Worm (Caenorhabditis elegans) whole organism, mixed stage, embryonic: ENCODE measurements around the gene T28A8.2.
A peak's percentile ranks its signal among the peaks of the same experiment; 100 is the strongest.

Experiments used
- M03D4.4 ChIP-seq: sonication (generic microtip); optimal IDR thresholded peaks from 2 replicates; lab custom pipeline; 2017; ENCODE audit warnings: mild to moderate bottlenecking, missing genetic modification characterization, missing compliant biosample characterization
- bed-3 ChIP-seq: fragments of 200-800 bp; sonication (Bioruptor generic); optimal IDR thresholded peaks from 3 replicates; lab custom pipeline; 2018; ENCODE audit warnings: mild to moderate bottlenecking, missing genetic modification characterization, moderate library complexity, missing compliant biosample characterization
- blmp-1 ChIP-seq: fragments of 150-350 bp; optimal IDR thresholded peaks from 2 replicates; lab custom pipeline; 2014; ENCODE audit warnings: missing biosample characterization, missing genetic modification characterization
- ceh-39 ChIP-seq: fragments of 150-350 bp; optimal IDR thresholded peaks from 2 replicates; lab custom pipeline; 2014; ENCODE audit warnings: missing biosample characterization, missing genetic modification characterization
- ceh-43 ChIP-seq: fragments of 200-800 bp; sonication (Bioruptor generic); optimal IDR thresholded peaks from 2 replicates; lab custom pipeline; 2018; ENCODE audit warnings: mild to moderate bottlenecking, missing genetic modification characterization, moderate library complexity, missing compliant biosample characterization
- ceh-83 ChIP-seq: fragments of 200-800 bp; sonication (Bioruptor generic); optimal IDR thresholded peaks from 2 replicates; lab custom pipeline; 2018; ENCODE audit warnings: mild to moderate bottlenecking, missing genetic modification characterization, missing compliant biosample characterization
- ces-1 ChIP-seq: fragments of 150-350 bp; optimal IDR thresholded peaks from 2 replicates; lab custom pipeline; 2014; ENCODE audit warnings: missing biosample characterization, missing genetic modification reagents, missing genetic modification characterization
- cnd-1 ChIP-seq: fragments of 200-800 bp; sonication (Bioruptor generic); optimal IDR thresholded peaks from 2 replicates; lab custom pipeline; 2018; ENCODE audit warnings: mild to moderate bottlenecking, missing genetic modification characterization, missing compliant biosample characterization
- drap-1 ChIP-seq: fragments of 200-800 bp; sonication (Bioruptor generic); optimal IDR thresholded peaks from 3 replicates; lab custom pipeline; 2018; ENCODE audit warnings: mild to moderate bottlenecking, missing genetic modification characterization, missing compliant biosample characterization
- elt-1 ChIP-seq: sonication (generic microtip); optimal IDR thresholded peaks from 2 replicates; lab custom pipeline; 2017; ENCODE audit warnings: missing genetic modification characterization, mild to moderate bottlenecking, missing compliant biosample characterization, antibody characterized with exemption, moderate library complexity, borderline replicate concordance; ENCODE audit not compliant: insufficient read depth
- elt-3 ChIP-seq: fragments of 150-350 bp; optimal IDR thresholded peaks from 2 replicates; lab custom pipeline; 2014; ENCODE audit warnings: missing biosample characterization, missing genetic modification characterization
- ham-2 ChIP-seq: fragments of 200-800 bp; sonication (Bioruptor generic); optimal IDR thresholded peaks from 2 replicates; lab custom pipeline; 2018; ENCODE audit warnings: mild to moderate bottlenecking, missing genetic modification characterization, missing compliant biosample characterization
- mab-5 ChIP-seq: fragments of 150-350 bp; optimal IDR thresholded peaks from 2 replicates; lab custom pipeline; 2014; ENCODE audit warnings: missing biosample characterization, missing genetic modification characterization
- mep-1 ChIP-seq: fragments of 150-350 bp; optimal IDR thresholded peaks from 2 replicates; lab custom pipeline; 2017; ENCODE audit warnings: missing biosample characterization, missing genetic modification reagents, missing genetic modification characterization, inconsistent platforms
- mls-2 ChIP-seq: sonication (generic microtip); optimal IDR thresholded peaks from 2 replicates; lab custom pipeline; 2016; ENCODE audit warnings: mild to moderate bottlenecking, missing genetic modification characterization, moderate library complexity, missing compliant biosample characterization
- nhr-12 ChIP-seq: fragments of 150-350 bp; optimal IDR thresholded peaks from 2 replicates; lab custom pipeline; 2014; ENCODE audit warnings: missing biosample characterization, missing genetic modification characterization
- nhr-237 ChIP-seq: fragments of 150-350 bp; optimal IDR thresholded peaks from 2 replicates; lab custom pipeline; 2014; ENCODE audit warnings: missing biosample characterization, missing genetic modification characterization
- nhr-28 ChIP-seq: fragments of 150-350 bp; optimal IDR thresholded peaks from 2 replicates; lab custom pipeline; 2014; ENCODE audit warnings: missing biosample characterization, missing genetic modification characterization
- nhr-76 ChIP-seq: sonication (generic microtip); optimal IDR thresholded peaks from 2 replicates; lab custom pipeline; 2017; ENCODE audit warnings: missing biosample characterization, missing genetic modification characterization
- pha-4 ChIP-seq: fragments of 150-350 bp; optimal IDR thresholded peaks from 2 replicates; lab custom pipeline; 2018; ENCODE audit warnings: missing biosample characterization, missing genetic modification reagents, missing genetic modification characterization
- sem-2 ChIP-seq: fragments of 200-800 bp; sonication (Bioruptor generic); optimal IDR thresholded peaks from 2 replicates; lab custom pipeline; 2018; ENCODE audit warnings: mild to moderate bottlenecking, missing genetic modification characterization, missing compliant biosample characterization
- sptf-1 ChIP-seq: sonication (generic microtip); optimal IDR thresholded peaks from 2 replicates; lab custom pipeline; 2017; ENCODE audit warnings: mild to moderate bottlenecking, missing genetic modification characterization, moderate library complexity, missing compliant biosample characterization
- tbx-8 ChIP-seq: fragments of 200-800 bp; sonication (Bioruptor generic); optimal IDR thresholded peaks from 2 replicates; lab custom pipeline; 2018; ENCODE audit warnings: mild to moderate bottlenecking, missing genetic modification characterization, moderate library complexity, missing compliant biosample characterization
- unc-120 ChIP-seq: sonication (generic microtip); optimal IDR thresholded peaks from 2 replicates; lab custom pipeline; 2017; ENCODE audit warnings: missing genetic modification characterization, missing compliant biosample characterization; ENCODE audit not compliant: poor library complexity, severe bottlenecking
- unc-39 ChIP-seq: fragments of 150-350 bp; optimal IDR thresholded peaks from 2 replicates; lab custom pipeline; 2014; ENCODE audit warnings: missing biosample characterization, missing genetic modification characterization
- unc-62 ChIP-seq: fragments of 150-350 bp; optimal IDR thresholded peaks from 2 replicates; lab custom pipeline; 2014; ENCODE audit warnings: missing biosample characterization, missing genetic modification reagents, missing genetic modification characterization
- zip-8 ChIP-seq: fragments of 150-350 bp; optimal IDR thresholded peaks from 2 replicates; lab custom pipeline; 2014; ENCODE audit warnings: missing biosample characterization, missing genetic modification characterization
- ztf-11 ChIP-seq: fragments of 150-350 bp; optimal IDR thresholded peaks from 2 replicates; lab custom pipeline; 2014; ENCODE audit warnings: missing biosample characterization, missing genetic modification characterization

The T28A8.2 gene

ce11 chrIII:13518437-13518836, 23.0 kb upstream of the T28A8.2 start:
- no peak for TF ChIP-seq mab-5 (tag; lab: Kevin White, UChicago)
- no peak for TF ChIP-seq elt-1 (tag; lab: Kevin White, UChicago)
- TF ChIP-seq pha-4 (tag; lab: Kevin White, UChicago) = no peak
- no peak for TF ChIP-seq unc-62 (GFP tag; lab: Kevin White, UChicago)
- TF ChIP-seq bed-3 (GFP tag; lab: Kevin White, UChicago) = no peak
- no peak for TF ChIP-seq nhr-237 (tag; lab: Kevin White, UChicago)
- no peak for TF ChIP-seq sem-2

ce11 chrIII:13514470-13514869, 19.0 kb upstream of the T28A8.2 start, which contains the start of gene mlh-1:
TSS of gene mlh-1 (minus strand) at chrIII:13514570.
- no peak for TF ChIP-seq sptf-1 (tag; lab: Kevin White, UChicago)
- TF ChIP-seq ham-2 (GFP tag; lab: Kevin White, UChicago) = no peak
- TF ChIP-seq ces-1 (GFP tag; lab: Kevin White, UChicago) = peak; percentile 21

- TF ChIP-seq nhr-76 (tag; lab: Kevin White, UChicago) (no peak), ztf-11 (no peak), ceh-43 (GFP tag; lab: Kevin White, UChicago) (no peak), ceh-39 (tag; lab: Kevin White, UChicago) (no peak), sptf-1 (tag; lab: Kevin White, UChicago) (no peak), ceh-83 (GFP tag; lab: Kevin White, UChicago) (no peak), mab-5 (tag; lab: Kevin White, UChicago) (no peak)
Observed at ce11 chrIII:13510753-13511152, 15.3 kb upstream of the T28A8.2 start.

ce11 chrIII:13505718-13506117, 10.2 kb upstream of the T28A8.2 start, which contains the start of gene T28A8.3:
TSS of gene T28A8.3 (plus strand) at chrIII:13506018.
- no peak for TF ChIP-seq elt-1 (tag; lab: Kevin White, UChicago)
- TF ChIP-seq nhr-237 (tag; lab: Kevin White, UChicago) = no peak
- no peak for TF ChIP-seq unc-39 (tag; lab: Kevin White, UChicago)
- TF ChIP-seq mls-2 (tag; lab: Kevin White, UChicago) = no peak
- TF ChIP-seq unc-62 (GFP tag; lab: Kevin White, UChicago) = no peak
- no peak for TF ChIP-seq ham-2 (GFP tag; lab: Kevin White, UChicago)
- TF ChIP-seq drap-1 (GFP tag; lab: Kevin White, UChicago) = no peak
- TF ChIP-seq nhr-76 (tag; lab: Kevin White, UChicago) = no peak
- no peak for TF ChIP-seq sptf-1 (tag; lab: Kevin White, UChicago)

- TF ChIP-seq mls-2 (tag; lab: Kevin White, UChicago) = no peak
- TF ChIP-seq elt-1 (tag; lab: Kevin White, UChicago) = no peak
- no peak for TF ChIP-seq ceh-43 (GFP tag; lab: Kevin White, UChicago)
- no peak for TF ChIP-seq ham-2 (GFP tag; lab: Kevin White, UChicago)
- TF ChIP-seq, all 35 proteins: peak for 0
Observed at ce11 chrIII:13503379-13503778, 7.9 kb upstream of the T28A8.2 start, which contains the start of gene T28A8.4. TSS of gene T28A8.4 (plus strand) at chrIII:13503679.

ce11 chrIII:13502513-13502912, 7.0 kb upstream of the T28A8.2 start, which contains the start of gene T28A8.8:
TSS of gene T28A8.8 (plus strand) at chrIII:13502813.
- TF ChIP-seq nhr-28 (tag; lab: Kevin White, UChicago) (no peak), nhr-12 (tag; lab: Kevin White, UChicago) (no peak), ceh-39 (tag; lab: Kevin White, UChicago) (no peak), unc-120 (tag; lab: Kevin White, UChicago) (no peak), tbx-8 (GFP tag; lab: Kevin White, UChicago) (no peak), blmp-1 (tag; lab: Kevin White, UChicago) (no peak), nhr-76 (tag; lab: Kevin White, UChicago) (no peak), zip-8 (tag; lab: Kevin White, UChicago) (no peak), ztf-11 (no peak), cnd-1 (no peak), mep-1 (tag; lab: Kevin White, UChicago) (no peak), sem-2 (no peak), M03D4.4 (no peak), elt-3 (no peak)
- TF ChIP-seq, all 35 proteins: peak for 0
